Fruit fly (Drosophila melanogaster) S2 (cell line): ENCODE measurements around the gene Npc2e.

Experiments
- CG8478 ChIP-seq: fragments of >200 bp; optimal IDR thresholded peaks from 2 replicates; lab custom pipeline; 2018
- CTCF ChIP-seq, 2 experiments: fragments of >200 bp; optimal IDR thresholded peaks; 2 replicates each; lab custom pipeline; 2018

The Npc2e gene

dm6 chr3R:10048035-10048774, 4.9 kb upstream of the Npc2e start:
- TF ChIP-seq CG8478 (lab: Kevin White, UChicago) (no peak), CTCF (optimal IDR thresholded peaks at IDR 0.05; lab: Kevin White, UChicago) (no peak)

DNA sequence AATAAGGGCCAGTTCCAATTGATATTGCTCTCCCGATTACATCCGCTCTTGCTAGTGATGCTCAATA, 4.5 kb upstream of the Npc2e start, which contains the start of gene CG12811:
TSS of gene CG12811 (minus strand) at position 23 of the 67 bp plus-strand sequence.
- TF ChIP-seq CG8478 (lab: Kevin White, UChicago) (no peak), CTCF (optimal IDR thresholded peaks at IDR 0.05; lab: Kevin White, UChicago) (no peak)

- TF ChIP-seq CTCF (optimal IDR thresholded peaks at IDR 0.05; lab: Kevin White, UChicago) (no peak), CG8478 (lab: Kevin White, UChicago) (no peak)
Observed at dm6 chr3R:10048842-10049527, 4.1 kb upstream of the Npc2e start, which contains the start of gene ohgt. TSS of gene ohgt (plus strand) at chr3R:10049199.

dm6 chr3R:10053559-10053958, 427 bp downstream of the Npc2e start:
- no peak for TF ChIP-seq CTCF (optimal IDR thresholded peaks at IDR 0.05; lab: Kevin White, UChicago)
- TF ChIP-seq CG8478 (lab: Kevin White, UChicago): no peak

DNA sequence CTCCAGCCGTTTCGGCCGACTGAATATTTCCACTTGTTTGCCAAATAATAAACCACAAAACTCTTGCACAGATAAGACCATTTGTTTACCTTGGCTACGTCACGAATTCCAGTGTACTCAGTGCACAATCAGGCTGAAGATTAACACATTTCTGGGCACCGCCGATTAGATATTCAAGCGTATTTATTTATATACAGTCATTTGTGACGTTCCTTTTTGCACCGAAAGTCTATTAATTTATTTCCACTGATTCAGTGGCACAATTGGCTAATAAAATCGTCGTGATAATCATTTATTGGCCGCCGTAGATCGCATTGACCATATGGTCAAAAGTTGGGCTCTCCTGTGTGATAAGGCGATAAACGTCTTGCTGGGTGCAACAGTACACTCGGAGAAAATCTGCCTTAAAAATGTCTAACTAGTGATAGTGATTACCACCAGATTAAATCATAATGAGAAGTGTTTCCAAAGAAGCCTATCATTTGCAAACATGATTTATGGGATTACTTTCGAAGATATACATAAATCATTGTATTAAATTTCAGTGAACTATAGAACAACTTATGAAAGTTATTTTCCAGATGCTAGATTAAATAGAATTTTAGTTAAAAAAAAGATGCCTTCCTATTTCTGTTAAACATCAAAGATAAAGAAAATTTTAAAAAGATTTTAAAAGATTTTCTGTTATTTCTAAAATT, 1.3 kb downstream of the Npc2e start:
- TF ChIP-seq CG8478 (lab: Kevin White, UChicago) (no peak), CTCF (optimal IDR thresholded peaks at IDR 0.05; lab: Kevin White, UChicago) (no peak)

DNA sequence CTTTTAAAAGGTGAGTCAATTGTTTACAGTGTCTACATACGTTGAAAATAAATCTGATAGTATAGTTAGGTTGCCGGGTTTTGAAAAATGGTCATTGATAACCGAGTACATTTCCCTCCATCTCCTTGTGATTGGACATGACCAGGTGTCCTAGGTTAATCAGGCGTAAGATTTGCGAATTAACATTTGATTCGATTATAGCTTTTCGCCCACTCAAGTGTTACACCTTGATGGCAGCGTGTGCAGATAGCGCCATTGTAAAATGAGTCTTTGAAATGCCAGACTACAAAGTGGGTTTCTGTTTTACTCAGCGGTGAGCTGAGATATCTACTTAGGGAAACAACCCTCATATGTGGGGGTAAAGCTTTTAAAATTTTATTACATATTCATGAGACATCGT, 1.9 kb downstream of the Npc2e start:
- TF ChIP-seq CTCF (optimal IDR thresholded peaks at IDR 0.05; lab: Kevin White, UChicago) (no peak), CG8478 (lab: Kevin White, UChicago) (no peak)

DNA sequence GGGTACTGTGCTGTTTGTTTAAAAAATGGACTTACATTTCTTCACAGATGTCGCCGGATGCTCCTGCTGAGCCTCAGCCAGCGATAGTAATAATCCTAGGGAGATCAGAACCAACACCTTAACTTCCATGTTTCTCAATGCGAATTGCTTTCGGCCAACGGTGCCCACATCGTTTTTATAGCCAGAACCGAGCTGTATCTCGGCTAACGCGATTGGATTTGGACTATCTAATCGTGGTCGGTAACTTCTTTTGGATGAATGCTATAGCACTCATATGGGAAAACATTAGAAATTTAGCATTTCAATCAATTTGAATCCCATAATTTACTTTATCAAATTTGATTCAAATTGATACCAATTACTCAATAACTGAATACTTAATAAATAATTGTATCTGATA, 2.8 kb downstream of the Npc2e start, which contains the start of gene Npc2d:
TSS of gene Npc2d (minus strand) at position 133 of the 400 bp plus-strand sequence.
- TF ChIP-seq CG8478 (lab: Kevin White, UChicago) (no peak), CTCF (optimal IDR thresholded peaks at IDR 0.05; lab: Kevin White, UChicago) (no peak)

DNA sequence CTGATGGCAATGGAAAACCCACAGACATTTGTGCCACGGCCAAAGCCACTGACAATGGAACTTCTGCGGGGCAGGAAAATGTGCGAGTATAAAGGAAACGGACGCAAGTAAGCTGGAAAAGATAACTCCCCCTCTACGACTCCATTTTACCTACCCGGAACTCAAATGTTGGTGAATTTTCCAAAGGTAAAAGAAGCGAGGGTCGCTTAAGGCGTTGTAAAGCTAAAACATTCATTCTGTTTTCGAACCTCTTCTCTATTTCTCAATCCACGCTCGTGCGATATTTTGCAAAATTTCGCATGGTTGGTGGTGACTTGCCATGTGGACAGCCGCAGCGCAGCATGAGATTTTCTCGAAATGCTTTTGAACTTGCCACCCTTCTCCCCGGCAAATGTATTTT, 3.5 kb downstream of the Npc2e start:
- TF ChIP-seq CG8478 (lab: Kevin White, UChicago) (no peak), CTCF (optimal IDR thresholded peaks at IDR 0.05; lab: Kevin White, UChicago) (no peak)

DNA sequence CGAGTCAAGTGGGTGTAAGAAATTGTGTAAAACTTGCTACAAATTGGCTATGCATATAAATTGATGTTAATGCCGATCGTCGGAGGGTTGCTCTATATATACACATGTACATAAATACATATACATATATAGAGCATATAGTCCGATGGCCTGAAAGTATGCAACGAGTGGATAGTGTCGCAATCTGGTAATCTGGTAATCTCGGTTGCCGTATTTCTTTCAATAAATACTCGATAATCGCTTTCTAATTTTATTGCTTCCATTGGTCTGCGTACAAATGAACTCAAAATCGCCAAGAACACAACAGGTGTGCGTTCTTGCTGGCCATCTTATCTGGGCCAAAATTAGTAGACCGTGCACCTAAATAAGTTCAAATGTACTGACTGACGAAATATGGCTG, 6.2 kb downstream of the Npc2e start:
- TF ChIP-seq CTCF (optimal IDR thresholded peaks at IDR 0.05; lab: Kevin White, UChicago): no peak
- TF ChIP-seq CG8478 (lab: Kevin White, UChicago): no peak

dm6 chr3R:10059952-10060351, 6.8 kb downstream of the Npc2e start, which contains the start of gene Npc2c:
TSS of gene Npc2c (plus strand) at chr3R:10060252.
- no peak for TF ChIP-seq CTCF (optimal IDR thresholded peaks at IDR 0.05; lab: Kevin White, UChicago)
- TF ChIP-seq CG8478 (lab: Kevin White, UChicago): no peak

dm6 chr3R:10062324-10062723, 9.2 kb downstream of the Npc2e start, which contains the start of gene CG33630:
TSS of gene CG33630 (plus strand) at chr3R:10062624.
- TF ChIP-seq CG8478 (lab: Kevin White, UChicago): no peak
- TF ChIP-seq CTCF (optimal IDR thresholded peaks at IDR 0.05; lab: Kevin White, UChicago): no peak

DNA sequence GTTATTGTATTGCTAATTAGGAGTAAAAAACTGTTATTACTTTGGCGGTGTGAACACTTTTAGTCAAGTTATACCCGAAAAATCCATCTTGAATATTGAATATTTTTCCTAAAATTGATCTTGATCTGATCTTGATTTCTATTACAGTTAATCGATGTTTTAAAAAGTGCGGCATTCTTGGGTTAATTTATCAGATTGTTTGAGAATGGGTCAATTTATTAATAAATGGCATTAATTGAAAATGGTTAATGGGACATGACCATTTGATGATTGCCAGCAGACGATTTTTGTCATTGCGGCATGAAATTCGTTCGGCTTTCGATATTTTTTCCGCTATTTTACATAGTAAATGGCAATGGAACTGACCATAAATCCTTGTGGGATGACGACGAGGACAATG, 10.6 kb downstream of the Npc2e start, which contains the start of gene CG33631:
TSS of gene CG33631 (plus strand) at position 301 of the 400 bp plus-strand sequence.
- no peak for TF ChIP-seq CG8478 (lab: Kevin White, UChicago)
- TF ChIP-seq CTCF (optimal IDR thresholded peaks at IDR 0.05; lab: Kevin White, UChicago): no peak

DNA sequence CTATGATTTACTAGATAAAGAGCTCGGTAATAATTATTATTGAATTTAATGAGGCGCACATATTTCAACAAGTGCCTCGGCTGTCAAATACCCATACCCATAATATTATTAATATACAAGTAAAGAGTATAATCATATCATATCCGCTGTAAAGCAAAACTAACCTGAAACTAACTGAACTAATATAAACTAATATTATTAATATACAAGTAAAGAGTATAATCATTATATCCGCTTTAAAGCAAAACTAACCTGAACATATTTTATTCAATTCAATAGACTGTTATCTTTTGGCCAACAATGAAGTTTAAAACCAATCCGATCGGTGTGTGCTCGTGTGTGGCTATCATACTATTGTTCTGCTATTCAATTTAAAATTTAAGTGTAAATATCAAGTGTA, 13.3 kb downstream of the Npc2e start, which contains the start of gene CG33783:
TSS of gene CG33783 (plus strand) at position 301 of the 400 bp plus-strand sequence.
- TF ChIP-seq CTCF (optimal IDR thresholded peaks at IDR 0.05; lab: Kevin White, UChicago) (no peak), CG8478 (lab: Kevin White, UChicago) (no peak)

DNA sequence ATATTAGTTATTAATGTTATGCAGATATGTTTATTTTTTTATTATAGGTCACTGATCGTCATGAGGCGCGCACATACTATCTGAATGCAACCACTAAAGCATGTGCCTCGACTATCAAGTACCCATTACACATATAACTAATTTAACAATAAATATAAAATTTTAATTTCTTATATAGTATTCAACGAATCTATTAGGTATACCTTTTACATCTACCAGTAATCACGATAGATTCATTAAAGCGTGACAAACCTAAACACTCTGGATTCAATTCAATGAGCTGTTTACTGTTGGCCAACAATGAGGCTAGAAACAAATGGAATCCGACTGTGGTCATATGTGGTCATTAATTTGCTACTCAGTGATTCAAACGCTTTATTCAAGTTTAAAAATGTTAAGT, 14.5 kb downstream of the Npc2e start, which contains the start of gene CG33784:
TSS of gene CG33784 (plus strand) at position 301 of the 400 bp plus-strand sequence.
- TF ChIP-seq CTCF (optimal IDR thresholded peaks at IDR 0.05; lab: Kevin White, UChicago) (no peak), CG8478 (lab: Kevin White, UChicago) (no peak)

DNA sequence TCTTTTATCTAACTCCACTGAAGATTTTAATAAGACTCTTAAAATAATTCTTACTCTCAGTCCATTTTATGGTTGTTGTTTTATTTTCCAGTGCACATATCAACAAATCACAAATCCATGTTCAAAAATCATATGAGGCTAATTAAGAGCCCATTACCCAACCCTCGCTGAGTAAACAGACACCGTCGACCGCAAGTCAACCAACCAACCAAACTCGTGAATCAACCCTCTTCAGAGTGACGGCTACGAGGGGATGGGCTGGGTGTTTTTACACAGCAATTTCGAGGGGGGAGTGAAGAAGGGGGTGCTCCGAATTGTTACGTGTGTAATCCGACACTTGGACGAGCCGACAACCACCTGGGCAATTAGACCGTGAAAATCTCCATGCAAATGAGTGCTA, 15.6 kb downstream of the Npc2e start:
- TF ChIP-seq CTCF (optimal IDR thresholded peaks at IDR 0.05; lab: Kevin White, UChicago) (no peak), CG8478 (lab: Kevin White, UChicago) (no peak)
